Worm (Caenorhabditis elegans): ENCODE results near the gene ldh-1.

Gene ldh-1

ce11 chrII:11690868-11691267 lies 33.1 kb upstream of the ldh-1 start (continued):
- TF ChIP-seq egrh-3 (GFP tag; IDR thresholded peaks at IDR 0.05), result no peak
- no peak for TF ChIP-seq D2030.7 (GFP tag; IDR thresholded peaks at IDR 0.05)
- TF ChIP-seq F33H1.4 (GFP tag; IDR thresholded peaks at IDR 0.05), result no peak
- no peak for TF ChIP-seq egl-18 (GFP tag; IDR thresholded peaks at IDR 0.05)
- no peak for TF ChIP-seq ztf-28 (GFP tag; IDR thresholded peaks at IDR 0.05)
- no peak for TF ChIP-seq nhr-179 (tag; optimal IDR thresholded peaks at IDR 0.05)
- peak; percentile 46 for TF ChIP-seq F52B5.7 (tag; optimal IDR thresholded peaks at IDR 0.05)
- no peak for TF ChIP-seq ceh-91 (GFP tag; IDR thresholded peaks at IDR 0.05)
- no peak for TF ChIP-seq ceh-79 (tag; optimal IDR thresholded peaks at IDR 0.05)
- 0 out of 2 replicates have a peak, but pooled peaks have one; percentile 23 for TF ChIP-seq attf-6 (GFP tag; IDR thresholded peaks at IDR 0.05)
- TF ChIP-seq aptf-2 (GFP tag; conservative IDR thresholded peaks at IDR 0.05), result no peak
- no peak for TF ChIP-seq F55B11.4 (tag; optimal IDR thresholded peaks at IDR 0.05; ENCODE audit: borderline replicate concordance, insufficient read depth)
- no peak for TF ChIP-seq repo-1 (tag; optimal IDR thresholded peaks at IDR 0.05)
- no peak for TF ChIP-seq let-607 (tag; optimal IDR thresholded peaks at IDR 0.05)
- TF ChIP-seq F57C9.4 (tag; optimal IDR thresholded peaks at IDR 0.05), result no peak
- TF ChIP-seq unc-62 (GFP tag; optimal IDR thresholded peaks at IDR 0.05), result no peak
- no peak for TF ChIP-seq Y95B8A.8 (GFP tag; IDR thresholded peaks at IDR 0.05)
- 0 out of 2 replicates have a peak, but pooled peaks have one; percentile 8 for TF ChIP-seq Y79H2A.3 (GFP tag; conservative IDR thresholded peaks at IDR 0.05)
- TF ChIP-seq snpc-1.3 (tag; optimal IDR thresholded peaks at IDR 0.05; ENCODE audit: insufficient read depth), result no peak
- no peak for TF ChIP-seq hlh-12 (tag; optimal IDR thresholded peaks at IDR 0.05)
- no peak for TF ChIP-seq xnd-1 (tag; optimal IDR thresholded peaks at IDR 0.05)
- TF ChIP-seq ekl-4 (GFP tag; IDR thresholded peaks at IDR 0.05), result 0 out of 2 replicates have a peak, but pooled peaks have one; percentile 17
- no peak for TF ChIP-seq ceh-100 (GFP tag; IDR thresholded peaks at IDR 0.05)
- TF ChIP-seq F22D6.2 (tag; optimal IDR thresholded peaks at IDR 0.05), result no peak
- no peak for TF ChIP-seq mes-4 (tag; optimal IDR thresholded peaks at IDR 0.05)
- no peak for TF ChIP-seq hlh-26 (GFP tag; conservative IDR thresholded peaks at IDR 0.05)
- TF ChIP-seq hsf-1 (GFP tag; IDR thresholded peaks at IDR 0.05), result no peak
- 0 out of 2 replicates have a peak, but pooled peaks have one; percentile 39 for TF ChIP-seq nfya-2 (GFP tag; IDR thresholded peaks at IDR 0.05)
- TF ChIP-seq ztf-25 (GFP tag; IDR thresholded peaks at IDR 0.05), result 0 out of 2 replicates have a peak, but pooled peaks have one; percentile 46
- TF ChIP-seq B0035.1 (tag; optimal IDR thresholded peaks at IDR 0.05), result no peak
- TF ChIP-seq snpc-1.1 (tag; optimal IDR thresholded peaks at IDR 0.05; ENCODE audit: insufficient read depth), result no peak
- no peak for TF ChIP-seq ccch-3 (GFP tag; optimal IDR thresholded peaks at IDR 0.05)
- peak; percentile 71 for TF ChIP-seq zfh-2 (GFP tag; conservative IDR thresholded peaks at IDR 0.05)
- peak; percentile 27 for TF ChIP-seq athp-1 (tag; optimal IDR thresholded peaks at IDR 0.05)
- TF ChIP-seq atf-7 (tag; optimal IDR thresholded peaks at IDR 0.05), result no peak
- TF ChIP-seq F37B4.10 (GFP tag; IDR thresholded peaks at IDR 0.05), result no peak
- no peak for TF ChIP-seq rcor-1 (GFP tag; IDR thresholded peaks at IDR 0.05)
- no peak for TF ChIP-seq pbrm-1 (GFP tag; IDR thresholded peaks at IDR 0.05)
- TF ChIP-seq lin-54 (GFP tag; optimal IDR thresholded peaks at IDR 0.05), result no peak
- TF ChIP-seq tlf-1 (GFP tag; optimal IDR thresholded peaks at IDR 0.05), result no peak
- no peak for TF ChIP-seq akir-1 (GFP tag; optimal IDR thresholded peaks at IDR 0.05)
- TF ChIP-seq T07F8.4 (tag; optimal IDR thresholded peaks at IDR 0.05), result no peak
- TF ChIP-seq K11D2.4 (GFP tag; IDR thresholded peaks at IDR 0.05), result no peak
- TF ChIP-seq dpff-1 (tag; optimal IDR thresholded peaks at IDR 0.05), result no peak
- TF ChIP-seq ets-4 (GFP tag; optimal IDR thresholded peaks at IDR 0.05), result no peak
- TF ChIP-seq snpc-4 (GFP tag; optimal IDR thresholded peaks at IDR 0.05), result no peak
- no peak for TF ChIP-seq snpc-4 (tag; optimal IDR thresholded peaks at IDR 0.05)
- TF ChIP-seq F39B2.1 (GFP tag; IDR thresholded peaks at IDR 0.05), result no peak
- TF ChIP-seq sdz-38 (tag; optimal IDR thresholded peaks at IDR 0.05), result no peak
